Fruit fly (Drosophila melanogaster): ENCODE results near the gene CG6712.

Gene CG6712

dm6 chr2L:12093652-12094051 lies 2.7 kb downstream of the CG6712 start (continued):
- TF ChIP-seq ssp (GFP tag; IDR thresholded peaks at IDR 0.05) (peak; percentile 43), CG14441 (GFP tag; IDR thresholded peaks at IDR 0.05) (no peak), CG17912 (GFP tag; optimal IDR thresholded peaks at IDR 0.05) (peak; percentile 15), Atf6 (GFP tag; IDR thresholded peaks at IDR 0.05) (no peak), CG1792 (GFP tag; optimal IDR thresholded peaks at IDR 0.05) (no peak), so (GFP tag; IDR thresholded peaks at IDR 0.05) (no peak), Fer1 (GFP tag; optimal IDR thresholded peaks at IDR 0.05) (no peak), eyg (GFP tag; optimal IDR thresholded peaks at IDR 0.05) (no peak), CG1647 (GFP tag; optimal IDR thresholded peaks at IDR 0.05) (no peak), CG1602 (GFP tag; optimal IDR thresholded peaks at IDR 0.05) (no peak), CG32767 (GFP tag; IDR thresholded peaks at IDR 0.05) (no peak), CG2712 (tag; optimal IDR thresholded peaks at IDR 0.05) (peak; percentile 48), pzg (GFP tag; optimal IDR thresholded peaks at IDR 0.05) (peak; percentile 92), CG11504 (tag; optimal IDR thresholded peaks at IDR 0.05) (no peak), Deaf1 (tag; optimal IDR thresholded peaks at IDR 0.05) (no peak), YL-1 (GFP tag; optimal IDR thresholded peaks at IDR 0.05) (peak; percentile 72), gem (tag; optimal IDR thresholded peaks at IDR 0.05) (no peak), tup (GFP tag; optimal IDR thresholded peaks at IDR 0.05) (no peak), CG11093 (GFP tag; IDR thresholded peaks at IDR 0.05) (no peak), BtbVII (GFP tag; optimal IDR thresholded peaks at IDR 0.05) (no peak), CG2678 (tag; optimal IDR thresholded peaks at IDR 0.05) (no peak), scrt (GFP tag; optimal IDR thresholded peaks at IDR 0.05) (no peak), phol (tag; optimal IDR thresholded peaks at IDR 0.05) (peak; percentile 42), grau (tag; optimal IDR thresholded peaks at IDR 0.05) (no peak), CG16815 (GFP tag; optimal IDR thresholded peaks at IDR 0.05) (no peak), ase (GFP tag; IDR thresholded peaks at IDR 0.05) (no peak), CG9215 (GFP tag; IDR thresholded peaks at IDR 0.05) (no peak), CG9727 (GFP tag; optimal IDR thresholded peaks at IDR 0.05) (no peak), sc (optimal IDR thresholded peaks at IDR 0.05) (no peak), sc (GFP tag; optimal IDR thresholded peaks at IDR 0.05) (no peak), yki (optimal IDR thresholded peaks at IDR 0.05) (no peak), trh (GFP tag; optimal IDR thresholded peaks at IDR 0.05) (no peak), Atf3 (GFP tag; optimal IDR thresholded peaks at IDR 0.05) (no peak), croc (GFP tag; conservative IDR thresholded peaks at IDR 0.05) (no peak), Pdp1 (GFP tag; optimal IDR thresholded peaks at IDR 0.05) (peak in 1 of 2 experiments; percentile 89), peb (GFP tag; IDR thresholded peaks at IDR 0.05) (no peak), CG34376 (GFP tag; optimal IDR thresholded peaks at IDR 0.05) (no peak), CG13424 (tag; optimal IDR thresholded peaks at IDR 0.05) (no peak), pros (GFP tag; optimal IDR thresholded peaks at IDR 0.05) (no peak), jigr1 (GFP tag; IDR thresholded peaks at IDR 0.05) (no peak), C15 (GFP tag; IDR thresholded peaks at IDR 0.05) (no peak), D (optimal IDR thresholded peaks at IDR 0.05) (no peak), D (GFP tag; optimal IDR thresholded peaks at IDR 0.05) (no peak), CG7556 (GFP tag; optimal IDR thresholded peaks at IDR 0.05) (no peak), CG13894 (tag; optimal IDR thresholded peaks at IDR 0.05) (no peak), fd102C (GFP tag; optimal IDR thresholded peaks at IDR 0.05) (no peak), Dip3 (GFP tag; optimal IDR thresholded peaks at IDR 0.05) (no peak), kni (GFP tag; optimal IDR thresholded peaks at IDR 0.05) (no peak), CG18476 (GFP tag; optimal IDR thresholded peaks at IDR 0.05) (no peak), CG42726 (GFP tag; IDR thresholded peaks at IDR 0.05; ENCODE audit: partially characterized antibody) (peak; percentile 8; the same call in 1 of the 2 replicates), CG3407 (GFP tag; optimal IDR thresholded peaks at IDR 0.05) (no peak), chn (GFP tag; optimal IDR thresholded peaks at IDR 0.05) (peak; percentile 44), hb (GFP tag; IDR thresholded peaks at IDR 0.05; ENCODE audit: partially characterized antibody) (no peak)

Measured in whole organism, embryonic.